Fruit fly (Drosophila melanogaster) whole organism, pupa: ENCODE results near the gene dia.

Source experiments
- CG10348 ChIP-seq: fragments of 200-800 bp; sonication (Bioruptor generic); IDR thresholded peaks from 2 replicates; pipeline ENCODE4 v1.3.6; 2022; ENCODE audit warnings: missing biosample characterization, missing genetic modification characterization
- CG12605 ChIP-seq: fragments of 200-800 bp; sonication (Bioruptor generic); IDR thresholded peaks from 2 replicates; pipeline ENCODE4 v1.3.6; 2022; ENCODE audit warnings: missing biosample characterization, missing genetic modification characterization
- CG13204 ChIP-seq: fragments of 200-800 bp; sonication (Bioruptor generic); optimal IDR thresholded peaks from 2 replicates; lab custom pipeline; 2018; ENCODE audit warnings: missing biosample characterization, mild to moderate bottlenecking, missing genetic modification characterization, moderate library complexity
- CG14655 ChIP-seq: fragments of 200-800 bp; sonication (Bioruptor generic); optimal IDR thresholded peaks from 3 replicates; lab custom pipeline; 2017; ENCODE audit warnings: mild to moderate bottlenecking, missing biosample characterization, missing genetic modification reagents, missing genetic modification characterization
- CG15710 ChIP-seq: fragments of 200-800 bp; sonication (Bioruptor generic); optimal IDR thresholded peaks from 2 replicates; lab custom pipeline; 2018; ENCODE audit warnings: missing biosample characterization, mild to moderate bottlenecking, missing genetic modification characterization, moderate library complexity
- CG17806 ChIP-seq: fragments of 200-800 bp; sonication (Bioruptor generic); optimal IDR thresholded peaks from 2 replicates; lab custom pipeline; 2018; ENCODE audit warnings: missing biosample characterization, mild to moderate bottlenecking, missing genetic modification characterization, moderate library complexity
- CG32121 ChIP-seq: fragments of 200-800 bp; sonication (Bioruptor generic); IDR thresholded peaks from 2 replicates; pipeline ENCODE4 v1.3.6; 2022; ENCODE audit warnings: missing biosample characterization, missing genetic modification characterization
- CG34367 ChIP-seq: fragments of 200-800 bp; sonication (Bioruptor generic); optimal IDR thresholded peaks from 2 replicates; lab custom pipeline; 2018; ENCODE audit warnings: missing biosample characterization, mild to moderate bottlenecking, missing genetic modification characterization
- CG4496 ChIP-seq: fragments of 200-800 bp; sonication (Bioruptor generic); IDR thresholded peaks from 3 replicates; pipeline ENCODE4 v1.3.6; 2022; ENCODE audit warnings: missing biosample characterization, missing genetic modification characterization
- CG8159 ChIP-seq: fragments of 200-800 bp; sonication (Bioruptor generic); optimal IDR thresholded peaks from 3 replicates; lab custom pipeline; 2018; ENCODE audit warnings: missing biosample characterization, mild to moderate bottlenecking, missing genetic modification characterization, moderate library complexity
- CG8301 ChIP-seq: fragments of 200-800 bp; sonication (Bioruptor generic); optimal IDR thresholded peaks from 2 replicates; lab custom pipeline; 2018; ENCODE audit warnings: missing biosample characterization, mild to moderate bottlenecking, missing genetic modification characterization
- CG9948 ChIP-seq: fragments of 200-800 bp; sonication (Bioruptor generic); optimal IDR thresholded peaks from 2 replicates; lab custom pipeline; 2018; ENCODE audit warnings: missing biosample characterization, mild to moderate bottlenecking, missing genetic modification characterization, moderate library complexity
- D1 ChIP-seq: fragments of 200-800 bp; sonication (Bioruptor generic); optimal IDR thresholded peaks from 2 replicates; lab custom pipeline; 2018; ENCODE audit warnings: missing biosample characterization, mild to moderate bottlenecking, missing genetic modification characterization, moderate library complexity
- EcR ChIP-seq: fragments of 200-800 bp; sonication (Bioruptor generic); optimal IDR thresholded peaks from 3 replicates; lab custom pipeline; 2019; ENCODE audit warnings: missing biosample characterization, missing genetic modification characterization, mild to moderate bottlenecking, moderate library complexity, missing genetic modification reagents
- Ets98B ChIP-seq: fragments of 200-800 bp; sonication (Bioruptor generic); IDR thresholded peaks from 2 replicates; pipeline ENCODE4 v1.3.6; 2022; ENCODE audit warnings: missing biosample characterization, missing genetic modification characterization
- Pif1A ChIP-seq: fragments of 200-800 bp; sonication (Bioruptor generic); optimal IDR thresholded peaks from 3 replicates; lab custom pipeline; 2016; ENCODE audit warnings: missing biosample characterization, missing genetic modification characterization
- Pif1B ChIP-seq: fragments of 200-800 bp; sonication (Bioruptor generic); optimal IDR thresholded peaks from 3 replicates; lab custom pipeline; 2016; ENCODE audit warnings: missing biosample characterization, missing genetic modification characterization
- Snoo ChIP-seq: fragments of 200-800 bp; sonication (Bioruptor generic); optimal IDR thresholded peaks from 3 replicates; lab custom pipeline; 2017; ENCODE audit warnings: missing biosample characterization, mild to moderate bottlenecking, missing genetic modification characterization, inconsistent platforms
- fd96Ca ChIP-seq: fragments of 200-800 bp; sonication (Bioruptor generic); IDR thresholded peaks from 3 replicates; pipeline ENCODE4 v1.3.6; 2022; ENCODE audit warnings: missing biosample characterization, missing genetic modification characterization
- gl ChIP-seq: fragments of 200-800 bp; sonication (Bioruptor generic); optimal IDR thresholded peaks from 2 replicates; lab custom pipeline; 2018; ENCODE audit warnings: missing biosample characterization, mild to moderate bottlenecking, missing genetic modification characterization
- rn ChIP-seq: fragments of 200-800 bp; sonication (Bioruptor generic); IDR thresholded peaks from 2 replicates; pipeline ENCODE4 v1.3.6; 2022; ENCODE audit warnings: missing biosample characterization, missing genetic modification characterization

Gene dia

dm6 chr2L:20721456-20721855, 36.5 kb upstream of the dia start:
- TF ChIP-seq CG10348 (GFP tag; lab: Robert Waterston, UW), result 0 out of 2 replicates have a peak, but pooled peaks have one; percentile 35
- peak; percentile 81 for TF ChIP-seq CG32121
- no peak for TF ChIP-seq EcR (GFP tag; lab: Kevin White, UChicago)
- TF ChIP-seq fd96Ca (GFP tag; lab: Robert Waterston, UW), result peak; percentile 80
- TF ChIP-seq CG9948 (tag; lab: Kevin White, UChicago), result peak; percentile 65
- peak; percentile 84 for TF ChIP-seq Ets98B
- TF ChIP-seq CG17806 (tag; lab: Kevin White, UChicago), result no peak
- peak; percentile 91 for TF ChIP-seq CG8301 (tag; lab: Kevin White, UChicago)
- peak; percentile 66 for TF ChIP-seq Pif1A (GFP tag; lab: Kevin White, UChicago)
- no peak for TF ChIP-seq gl (tag; lab: Kevin White, UChicago)
- TF ChIP-seq Snoo, result no peak
- TF ChIP-seq rn (GFP tag; lab: Robert Waterston, UW), result peak; percentile 49; the same call in 1 of the 2 replicates
- TF ChIP-seq CG8159 (tag; lab: Kevin White, UChicago), result peak; percentile 48
- TF ChIP-seq CG12605, result peak; percentile 80
- TF ChIP-seq D1 (tag; lab: Kevin White, UChicago), result no peak
- peak; percentile 88 for TF ChIP-seq CG14655 (GFP tag; lab: Kevin White, UChicago)
- TF ChIP-seq CG15710 (tag; lab: Kevin White, UChicago), result no peak
- peak; percentile 85 for TF ChIP-seq CG4496 (GFP tag; lab: Robert Waterston, UW)
- TF ChIP-seq CG13204 (GFP tag; lab: Kevin White, UChicago), result no peak
- TF ChIP-seq Pif1B (GFP tag; lab: Kevin White, UChicago), result peak; percentile 69
- peak; percentile 47 for TF ChIP-seq CG34367 (tag; lab: Kevin White, UChicago)
- TF ChIP-seq, all 21 proteins: peak for 14

- TF ChIP-seq fd96Ca (GFP tag; lab: Robert Waterston, UW), result no peak
- TF ChIP-seq CG8301 (tag; lab: Kevin White, UChicago), result no peak
- TF ChIP-seq CG15710 (tag; lab: Kevin White, UChicago), result no peak
- TF ChIP-seq CG10348 (GFP tag; lab: Robert Waterston, UW), result no peak
- no peak for TF ChIP-seq CG13204 (GFP tag; lab: Kevin White, UChicago)
- TF ChIP-seq CG4496 (GFP tag; lab: Robert Waterston, UW), result no peak; the same call in 1 of the 3 replicates
- TF ChIP-seq gl (tag; lab: Kevin White, UChicago), result no peak
- TF ChIP-seq Snoo, result no peak
- no peak for TF ChIP-seq CG14655 (GFP tag; lab: Kevin White, UChicago)
- TF ChIP-seq EcR (GFP tag; lab: Kevin White, UChicago), result no peak
- no peak for TF ChIP-seq Pif1B (GFP tag; lab: Kevin White, UChicago)
- no peak for TF ChIP-seq CG12605
- 0 out of 2 replicates have a peak, but pooled peaks have one; percentile 16 for TF ChIP-seq Ets98B
- peak; percentile 36; the same call in 1 of the 2 replicates for TF ChIP-seq CG32121
- TF ChIP-seq Pif1A (GFP tag; lab: Kevin White, UChicago), result no peak
- no peak for TF ChIP-seq CG34367 (tag; lab: Kevin White, UChicago)
- no peak for TF ChIP-seq CG9948 (tag; lab: Kevin White, UChicago)
- TF ChIP-seq, all 21 proteins: peak for 2
These were observed 33.9 kb upstream of the dia start for dm6 chr2L:20724024-20724423.

DNA sequence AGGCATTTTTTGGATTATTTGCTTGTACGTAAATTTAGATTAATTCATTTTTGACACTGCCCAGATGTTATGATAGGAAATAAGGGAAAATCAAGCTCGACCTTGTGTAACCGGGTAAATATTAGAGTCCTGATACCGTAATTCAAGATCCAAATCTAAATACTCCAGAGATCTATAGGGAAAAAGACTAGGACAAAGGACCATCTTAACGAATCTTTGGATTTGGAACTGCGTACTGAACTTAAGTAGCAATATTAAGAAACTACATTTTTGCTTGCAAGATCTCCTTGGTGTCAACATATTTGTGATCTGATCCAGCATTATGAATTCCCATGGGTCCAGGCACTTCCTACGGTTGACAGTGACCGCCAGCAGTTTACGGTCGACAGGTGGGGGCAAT, 31.5 kb upstream of the dia start, which contains the start of gene CG9316:
Gene CG9316 (minus strand): TSS at position 101 of the 400 bp plus-strand sequence.
- TF ChIP-seq CG15710 (tag; lab: Kevin White, UChicago) (no peak), EcR (GFP tag; lab: Kevin White, UChicago) (no peak), D1 (tag; lab: Kevin White, UChicago) (no peak), gl (tag; lab: Kevin White, UChicago) (no peak)

dm6 chr2L:20730182-20730581, 27.8 kb upstream of the dia start, which contains the start of gene CarT:
Gene CarT, minus strand, starts transcription at chr2L:20730282.
- TF ChIP-seq gl (tag; lab: Kevin White, UChicago), result no peak
- TF ChIP-seq CG14655 (GFP tag; lab: Kevin White, UChicago), result no peak
- TF ChIP-seq D1 (tag; lab: Kevin White, UChicago), result no peak
- TF ChIP-seq Ets98B, result no peak
- TF ChIP-seq Pif1A (GFP tag; lab: Kevin White, UChicago), result no peak
- TF ChIP-seq CG13204 (GFP tag; lab: Kevin White, UChicago), result no peak
- no peak for TF ChIP-seq fd96Ca (GFP tag; lab: Robert Waterston, UW)
- TF ChIP-seq CG12605, result no peak
- no peak for TF ChIP-seq Snoo
- TF ChIP-seq CG15710 (tag; lab: Kevin White, UChicago), result no peak
- TF ChIP-seq, all 21 proteins: peak for 0

DNA sequence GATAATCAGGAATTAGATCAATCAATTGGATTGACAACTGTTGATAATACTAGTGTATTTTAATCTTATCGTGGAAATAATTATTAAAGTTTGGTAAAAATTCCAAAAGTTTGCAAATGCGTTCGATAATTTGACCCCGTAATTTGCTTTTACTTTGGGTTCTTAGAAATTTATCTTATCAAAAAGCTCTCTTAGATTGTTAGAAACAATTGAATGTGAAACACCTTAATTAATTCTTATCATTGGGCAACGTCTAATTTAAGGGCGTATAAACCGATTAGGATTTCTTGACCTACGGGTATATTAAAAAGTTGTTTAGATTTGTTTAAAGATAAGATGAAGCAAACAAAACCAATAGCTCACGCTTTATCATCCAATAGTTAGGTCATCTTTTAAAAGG, 24.9 kb upstream of the dia start:
- TF ChIP-seq CG4496 (GFP tag; lab: Robert Waterston, UW), result no peak
- TF ChIP-seq EcR (GFP tag; lab: Kevin White, UChicago), result no peak
- no peak for TF ChIP-seq fd96Ca (GFP tag; lab: Robert Waterston, UW)
- TF ChIP-seq gl (tag; lab: Kevin White, UChicago), result no peak
- no peak for TF ChIP-seq Pif1A (GFP tag; lab: Kevin White, UChicago)
- no peak for TF ChIP-seq CG15710 (tag; lab: Kevin White, UChicago)
- TF ChIP-seq CG12605, result no peak
- TF ChIP-seq rn (GFP tag; lab: Robert Waterston, UW), result no peak
- TF ChIP-seq Snoo, result no peak
- no peak for TF ChIP-seq Ets98B
- TF ChIP-seq CG10348 (GFP tag; lab: Robert Waterston, UW), result no peak
- no peak for TF ChIP-seq CG32121
- TF ChIP-seq D1 (tag; lab: Kevin White, UChicago), result no peak
- TF ChIP-seq CG8159 (tag; lab: Kevin White, UChicago), result no peak
